Worm (Caenorhabditis elegans): Measurements from ENCODE around the gene nstp-3.

The nstp-3 gene

ce11 chrV:5805467-5805866 lies 7.4 kb upstream of the nstp-3 start, which contains the start of gene ZC250.5:
TSS of gene ZC250.5 (plus strand) at chrV:5805767.
- TF ChIP-seq flt-1 (GFP tag; IDR thresholded peaks at IDR 0.05) (no peak), hmg-4 (GFP tag; optimal IDR thresholded peaks at IDR 0.05) (no peak), hnd-1 (tag; optimal IDR thresholded peaks at IDR 0.05) (no peak), scrt-1 (GFP tag; IDR thresholded peaks at IDR 0.05) (no peak), aly-1 (tag; optimal IDR thresholded peaks at IDR 0.05) (no peak), B0310.2 (tag; optimal IDR thresholded peaks at IDR 0.05) (no peak), tra-4 (tag; optimal IDR thresholded peaks at IDR 0.05) (no peak), F13C5.2 (tag; optimal IDR thresholded peaks at IDR 0.05) (no peak), ets-7 (tag; optimal IDR thresholded peaks at IDR 0.05) (no peak), tbx-37 (GFP tag; conservative IDR thresholded peaks at IDR 0.05) (no peak), hmbx-1 (tag; optimal IDR thresholded peaks at IDR 0.05) (no peak), tbx-11 (GFP tag; IDR thresholded peaks at IDR 0.05) (no peak), ceh-13 (GFP tag; optimal IDR thresholded peaks at IDR 0.05) (no peak), pes-1 (GFP tag; IDR thresholded peaks at IDR 0.05) (no peak), sea-1 (GFP tag; conservative IDR thresholded peaks at IDR 0.05) (no peak), ceh-36 (tag; optimal IDR thresholded peaks at IDR 0.05) (no peak), ama-1 (optimal IDR thresholded peaks at IDR 0.05) (no peak)

- TF ChIP-seq tbx-11 (GFP tag; IDR thresholded peaks at IDR 0.05) (no peak), pes-1 (GFP tag; IDR thresholded peaks at IDR 0.05) (no peak)
Observed at ce11 chrV:5799373-5799772, 1.3 kb upstream of the nstp-3 start, which contains the start of gene cyn-17. TSS of gene cyn-17 (plus strand) at chrV:5799673.

- TF ChIP-seq hnd-1 (tag; optimal IDR thresholded peaks at IDR 0.05) (no peak), tbx-11 (GFP tag; IDR thresholded peaks at IDR 0.05) (no peak), scrt-1 (GFP tag; IDR thresholded peaks at IDR 0.05) (no peak), tbx-37 (GFP tag; conservative IDR thresholded peaks at IDR 0.05) (no peak), tra-4 (tag; optimal IDR thresholded peaks at IDR 0.05) (no peak), hmg-4 (GFP tag; optimal IDR thresholded peaks at IDR 0.05) (no peak), flt-1 (GFP tag; IDR thresholded peaks at IDR 0.05) (no peak), sea-1 (GFP tag; conservative IDR thresholded peaks at IDR 0.05) (no peak), hmbx-1 (tag; optimal IDR thresholded peaks at IDR 0.05) (no peak), aly-1 (tag; optimal IDR thresholded peaks at IDR 0.05) (no peak), ets-7 (tag; optimal IDR thresholded peaks at IDR 0.05) (no peak), pes-1 (GFP tag; IDR thresholded peaks at IDR 0.05) (no peak), ceh-13 (GFP tag; optimal IDR thresholded peaks at IDR 0.05) (no peak)
Observed at ce11 chrV:5792031-5792430, 6.0 kb downstream of the nstp-3 start, which contains the start of gene ZC250.2. TSS of gene ZC250.2 (plus strand) at chrV:5792331.

- TF ChIP-seq ama-1 (optimal IDR thresholded peaks at IDR 0.05) (no peak), B0310.2 (tag; optimal IDR thresholded peaks at IDR 0.05) (no peak), aly-1 (tag; optimal IDR thresholded peaks at IDR 0.05) (no peak), F13C5.2 (tag; optimal IDR thresholded peaks at IDR 0.05) (peak; percentile 64), ceh-13 (GFP tag; optimal IDR thresholded peaks at IDR 0.05) (no peak), hmg-4 (GFP tag; optimal IDR thresholded peaks at IDR 0.05) (peak; percentile 67), sea-1 (GFP tag; conservative IDR thresholded peaks at IDR 0.05) (no peak), hmbx-1 (tag; optimal IDR thresholded peaks at IDR 0.05) (no peak), hnd-1 (tag; optimal IDR thresholded peaks at IDR 0.05) (no peak), tbx-11 (GFP tag; IDR thresholded peaks at IDR 0.05) (no peak), flt-1 (GFP tag; IDR thresholded peaks at IDR 0.05) (peak; percentile 66), ets-7 (tag; optimal IDR thresholded peaks at IDR 0.05) (no peak), tra-4 (tag; optimal IDR thresholded peaks at IDR 0.05) (no peak), tbx-37 (GFP tag; conservative IDR thresholded peaks at IDR 0.05) (0 out of 2 replicates have a peak, but pooled peaks have one; percentile 15), scrt-1 (GFP tag; IDR thresholded peaks at IDR 0.05) (no peak), pes-1 (GFP tag; IDR thresholded peaks at IDR 0.05) (no peak; the same call in 1 of the 2 replicates), ceh-36 (tag; optimal IDR thresholded peaks at IDR 0.05) (no peak)
Observed at ce11 chrV:5790497-5791280, 7.3 kb downstream of the nstp-3 start, which contains the start of the genes nhr-142 and F44E7.9. TSS of gene nhr-142 (minus strand) at chrV:5790553. TSS of gene F44E7.9 (plus strand) at chrV:5791230.

ce11 chrV:5788650-5789049 lies 9.4 kb downstream of the nstp-3 start:
- TF ChIP-seq ceh-13 (GFP tag; optimal IDR thresholded peaks at IDR 0.05) (no peak), ceh-36 (tag; optimal IDR thresholded peaks at IDR 0.05) (no peak)

- TF ChIP-seq ceh-13 (GFP tag; optimal IDR thresholded peaks at IDR 0.05) (no peak), scrt-1 (GFP tag; IDR thresholded peaks at IDR 0.05) (no peak), ceh-36 (tag; optimal IDR thresholded peaks at IDR 0.05) (no peak), tbx-11 (GFP tag; IDR thresholded peaks at IDR 0.05) (no peak), hmbx-1 (tag; optimal IDR thresholded peaks at IDR 0.05) (no peak), F13C5.2 (tag; optimal IDR thresholded peaks at IDR 0.05) (no peak), hnd-1 (tag; optimal IDR thresholded peaks at IDR 0.05) (no peak), tra-4 (tag; optimal IDR thresholded peaks at IDR 0.05) (no peak)
Observed at ce11 chrV:5785372-5785771, 12.7 kb downstream of the nstp-3 start, which contains the start of gene F44E7.7. TSS of gene F44E7.7 (minus strand) at chrV:5785472.

ce11 chrV:5782687-5783086 lies 15.3 kb downstream of the nstp-3 start, which contains the start of gene fbxa-183:
TSS of gene fbxa-183 (minus strand) at chrV:5782787.
- TF ChIP-seq hnd-1 (tag; optimal IDR thresholded peaks at IDR 0.05) (no peak), flt-1 (GFP tag; IDR thresholded peaks at IDR 0.05) (no peak), aly-1 (tag; optimal IDR thresholded peaks at IDR 0.05) (no peak), tbx-11 (GFP tag; IDR thresholded peaks at IDR 0.05) (no peak), ceh-13 (GFP tag; optimal IDR thresholded peaks at IDR 0.05) (no peak)

Data from whole organism, early embryonic.